Fruit fly (Drosophila melanogaster): ENCODE data around the gene CG31869.

The CG31869 gene

dm6 chr2L:10732343-10732808 is 68.5 kb downstream of the CG31869 start, which contains the start of the genes EMC3 and Dpy-30L1 (continued):
- TF ChIP-seq ase (GFP tag; IDR thresholded peaks at IDR 0.05) (peak; percentile 23; the same call in 1 of the 3 replicates), CG42726 (GFP tag; IDR thresholded peaks at IDR 0.05; ENCODE audit: partially characterized antibody) (no peak), YL-1 (GFP tag; optimal IDR thresholded peaks at IDR 0.05) (peak; percentile 88), pb (GFP tag; optimal IDR thresholded peaks at IDR 0.05) (no peak), crc (GFP tag; optimal IDR thresholded peaks at IDR 0.05) (no peak), CG33213 (GFP tag; optimal IDR thresholded peaks at IDR 0.05) (peak; percentile 54), nerfin-2 (GFP tag; IDR thresholded peaks at IDR 0.05; ENCODE audit: partially characterized antibody) (peak; percentile 47; the same call in 1 of the 2 replicates), dmrt11E (tag; optimal IDR thresholded peaks at IDR 0.05) (peak; percentile 63), Rx (GFP tag; IDR thresholded peaks at IDR 0.05) (no peak), CG10959 (GFP tag; IDR thresholded peaks at IDR 0.05) (no peak), CG32772 (GFP tag; IDR thresholded peaks at IDR 0.05) (no peak), CG1792 (GFP tag; optimal IDR thresholded peaks at IDR 0.05) (peak; percentile 28), btn (GFP tag; optimal IDR thresholded peaks at IDR 0.05) (no peak), CG31388 (GFP tag; optimal IDR thresholded peaks at IDR 0.05) (no peak), prd (optimal IDR thresholded peaks at IDR 0.05) (no peak), prd (GFP tag; IDR thresholded peaks at IDR 0.05) (peak; percentile 62), wor (GFP tag; IDR thresholded peaks at IDR 0.05) (no peak), CG2116 (GFP tag; optimal IDR thresholded peaks at IDR 0.05) (peak; percentile 95), Side (GFP tag; optimal IDR thresholded peaks at IDR 0.05) (peak; percentile 3), lmd (GFP tag; IDR thresholded peaks at IDR 0.05) (peak; percentile 43; the same call in 1 of the 2 replicates), Adf1 (GFP tag; IDR thresholded peaks at IDR 0.05) (no peak), CG13775 (GFP tag; optimal IDR thresholded peaks at IDR 0.05) (peak; percentile 70), sens-2 (GFP tag; IDR thresholded peaks at IDR 0.05) (no peak), yki (optimal IDR thresholded peaks at IDR 0.05) (no peak), CG9817 (tag; optimal IDR thresholded peaks at IDR 0.05) (peak; percentile 44), Rfx (GFP tag; IDR thresholded peaks at IDR 0.05) (peak; percentile 71), CG3163 (GFP tag; optimal IDR thresholded peaks at IDR 0.05) (peak; percentile 12), pan (optimal IDR thresholded peaks at IDR 0.05) (no peak), pan (GFP tag; optimal IDR thresholded peaks at IDR 0.05 in 1 of 2, IDR thresholded peaks at IDR 0.05 in 1 of 2) (peak in 1 of 2 experiments; percentile 53), zf30C (GFP tag; optimal IDR thresholded peaks at IDR 0.05) (no peak), CG18599 (GFP tag; optimal IDR thresholded peaks at IDR 0.05) (no peak), Fer1 (GFP tag; optimal IDR thresholded peaks at IDR 0.05) (peak; percentile 57), sens (GFP tag) (peak; percentile 94), cas (GFP tag; IDR thresholded peaks at IDR 0.05) (no peak), wek (GFP tag; optimal IDR thresholded peaks at IDR 0.05) (peak; percentile 98), Dbx (GFP tag; IDR thresholded peaks at IDR 0.05) (peak; percentile 75), Trl (optimal IDR thresholded peaks at IDR 0.05) (no peak), Trl (GFP tag; optimal IDR thresholded peaks at IDR 0.05) (peak; percentile 40), Ada2b (GFP tag; IDR thresholded peaks at IDR 0.05) (no peak), repo (GFP tag; optimal IDR thresholded peaks at IDR 0.05) (no peak), ATbp (GFP tag; optimal IDR thresholded peaks at IDR 0.05) (no peak), toy (GFP tag; IDR thresholded peaks at IDR 0.05) (no peak), CG9727 (GFP tag; optimal IDR thresholded peaks at IDR 0.05) (peak; percentile 52), bigmax (GFP tag; optimal IDR thresholded peaks at IDR 0.05) (no peak), Sry-β (GFP tag; optimal IDR thresholded peaks at IDR 0.05) (no peak), zfh2 (GFP tag; optimal IDR thresholded peaks at IDR 0.05) (peak; percentile 33), az2 (GFP tag; optimal IDR thresholded peaks at IDR 0.05) (peak; percentile 49), CG15011 (GFP tag; optimal IDR thresholded peaks at IDR 0.05) (no peak), CG3726 (GFP tag; IDR thresholded peaks at IDR 0.05) (no peak), Blimp-1 (GFP tag; optimal IDR thresholded peaks at IDR 0.05) (peak; percentile 59), CG4360 (GFP tag; IDR thresholded peaks at IDR 0.05) (no peak), bowl (GFP tag; IDR thresholded peaks at IDR 0.05) (no peak), CG12942 (GFP tag; optimal IDR thresholded peaks at IDR 0.05) (peak; percentile 32)
